Worm (Caenorhabditis elegans) whole organism, early embryonic: Measurements from ENCODE around the gene lys-7.

Experiments used
- B0310.2 ChIP-seq: sonication (generic microtip); optimal IDR thresholded peaks from 2 replicates; lab custom pipeline; 2016; ENCODE audit warnings: mild to moderate bottlenecking, missing genetic modification characterization, missing compliant biosample characterization
- F13C5.2 ChIP-seq: sonication (generic microtip); optimal IDR thresholded peaks from 2 replicates; lab custom pipeline; 2017; ENCODE audit warnings: mild to moderate bottlenecking, missing genetic modification characterization, inconsistent platforms, missing compliant biosample characterization
- aly-1 ChIP-seq: sonication (generic microtip); optimal IDR thresholded peaks from 2 replicates; lab custom pipeline; 2016; ENCODE audit warnings: missing genetic modification characterization, missing compliant biosample characterization
- ama-1 ChIP-seq: fragments of 150-350 bp; optimal IDR thresholded peaks from 2 replicates; lab custom pipeline; 2014
- ceh-13 ChIP-seq: fragments of 200-800 bp; sonication (Bioruptor generic); optimal IDR thresholded peaks from 2 replicates; lab custom pipeline; 2018; ENCODE audit warnings: mild to moderate bottlenecking, missing genetic modification characterization, missing compliant biosample characterization
- ceh-36 ChIP-seq: sonication (generic microtip); optimal IDR thresholded peaks from 2 replicates; lab custom pipeline; 2016; ENCODE audit warnings: missing genetic modification characterization, inconsistent platforms, missing compliant biosample characterization
- ets-7 ChIP-seq: sonication (generic microtip); optimal IDR thresholded peaks from 2 replicates; lab custom pipeline; 2016; ENCODE audit warnings: missing genotype, missing genetic modification characterization, missing compliant biosample characterization
- flt-1 ChIP-seq: fragments of 200-800 bp; sonication (Bioruptor generic); IDR thresholded peaks from 2 replicates; pipeline ENCODE4 v1.3.6; 2022; ENCODE audit warnings: missing genetic modification characterization, missing compliant biosample characterization
- hmbx-1 ChIP-seq: sonication (generic microtip); optimal IDR thresholded peaks from 2 replicates; lab custom pipeline; 2016; ENCODE audit warnings: mild to moderate bottlenecking, missing genetic modification characterization, missing compliant biosample characterization
- hmg-4 ChIP-seq: fragments of 200-800 bp; sonication (Bioruptor generic); optimal IDR thresholded peaks from 2 replicates; lab custom pipeline; 2018; ENCODE audit warnings: mild to moderate bottlenecking, missing genetic modification characterization, missing compliant biosample characterization
- hnd-1 ChIP-seq: sonication (generic microtip); optimal IDR thresholded peaks from 2 replicates; lab custom pipeline; 2016; ENCODE audit warnings: missing genetic modification characterization, missing compliant biosample characterization
- pes-1 ChIP-seq: fragments of 200-800 bp; sonication (Bioruptor generic); IDR thresholded peaks from 2 replicates; pipeline ENCODE4 v1.3.6; 2022; ENCODE audit warnings: missing genetic modification reagents, missing genetic modification characterization, missing compliant biosample characterization
- scrt-1 ChIP-seq: fragments of 200-800 bp; sonication (Bioruptor generic); IDR thresholded peaks from 2 replicates; pipeline ENCODE4 v1.3.6; 2022; ENCODE audit warnings: missing genetic modification characterization, missing compliant biosample characterization
- sea-1 ChIP-seq: fragments of 200-800 bp; sonication (Bioruptor generic); conservative IDR thresholded peaks from 2 replicates; pipeline ENCODE4 v1.3.6; 2022; ENCODE audit warnings: missing genetic modification characterization, missing compliant biosample characterization
- tbx-11 ChIP-seq: fragments of 200-800 bp; sonication (Bioruptor generic); IDR thresholded peaks from 2 replicates; pipeline ENCODE4 v1.3.6; 2022; ENCODE audit warnings: missing genetic modification characterization, missing compliant biosample characterization
- tbx-37 ChIP-seq: fragments of 200-800 bp; sonication (Bioruptor generic); conservative IDR thresholded peaks from 2 replicates; pipeline ENCODE4 v1.3.6; 2022; ENCODE audit warnings: missing genetic modification reagents, missing genetic modification characterization, missing compliant biosample characterization
- tra-4 ChIP-seq: sonication (generic microtip); optimal IDR thresholded peaks from 2 replicates; lab custom pipeline; 2017; ENCODE audit warnings: missing genetic modification characterization, missing compliant biosample characterization

lys-7 gene

DNA sequence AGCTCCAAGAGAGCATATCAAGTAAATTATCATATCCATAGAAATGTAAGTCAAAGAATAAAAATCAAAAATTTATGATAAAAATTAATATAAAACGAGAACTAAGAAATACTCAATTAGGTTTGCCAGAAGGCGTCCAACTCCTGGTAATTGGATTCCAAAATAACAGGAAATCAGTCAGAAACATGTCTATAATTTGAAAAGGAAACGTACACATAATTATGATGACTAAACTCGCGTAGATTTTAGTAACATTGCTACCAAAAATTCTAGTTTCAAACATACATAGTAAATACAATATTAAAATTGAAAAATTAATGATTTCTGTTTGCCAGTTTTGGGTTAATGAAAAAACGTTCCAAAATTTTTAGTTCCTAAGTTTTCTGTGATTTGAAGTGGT lies 2.3 kb upstream of the lys-7 start, which contains the start of gene srbc-33:
TSS of gene srbc-33 (minus strand) at position 101 of the 400 bp plus-strand sequence.
- TF ChIP-seq aly-1 (tag; lab: Kevin White, UChicago) (no peak), hnd-1 (tag; lab: Kevin White, UChicago) (no peak), hmg-4 (no peak), tbx-11 (GFP tag; lab: Robert Waterston, UW) (no peak), B0310.2 (tag; lab: Kevin White, UChicago) (no peak), flt-1 (GFP tag; lab: Robert Waterston, UW) (no peak), pes-1 (GFP tag; lab: Robert Waterston, UW) (no peak), ama-1 (no peak), tbx-37 (no peak), ets-7 (no peak), tra-4 (tag; lab: Kevin White, UChicago) (no peak), scrt-1 (GFP tag; lab: Robert Waterston, UW) (no peak), ceh-36 (tag; lab: Kevin White, UChicago) (no peak), ceh-13 (GFP tag; lab: Kevin White, UChicago) (no peak), sea-1 (GFP tag; lab: Robert Waterston, UW) (no peak), F13C5.2 (tag; lab: Kevin White, UChicago) (no peak), hmbx-1 (no peak)

DNA sequence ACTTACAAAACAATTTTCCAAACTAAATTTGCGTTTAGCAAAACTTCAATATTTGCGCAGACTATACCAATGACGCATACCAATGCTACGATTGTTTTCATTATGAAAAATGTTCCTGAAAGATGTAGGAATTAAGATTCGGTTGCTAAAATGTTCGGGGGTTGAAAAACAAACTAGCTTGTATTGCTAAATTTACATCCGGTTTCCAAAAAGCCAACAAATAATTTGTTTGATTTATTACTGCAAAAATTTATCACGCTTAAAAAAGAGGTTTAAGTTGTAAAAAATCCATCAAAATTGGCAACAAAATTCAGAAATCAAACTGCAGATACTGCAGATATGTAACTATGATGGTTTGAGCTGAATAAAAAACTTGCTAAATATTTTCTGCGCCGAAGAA lies 2.1 kb downstream of the lys-7 start, which contains the start of gene srbc-30:
TSS of gene srbc-30 (minus strand) at position 101 of the 400 bp plus-strand sequence.
- TF ChIP-seq aly-1 (tag; lab: Kevin White, UChicago) (no peak), flt-1 (GFP tag; lab: Robert Waterston, UW) (no peak), tbx-11 (GFP tag; lab: Robert Waterston, UW) (no peak), ceh-36 (tag; lab: Kevin White, UChicago) (no peak), tra-4 (tag; lab: Kevin White, UChicago) (no peak), sea-1 (GFP tag; lab: Robert Waterston, UW) (no peak)

DNA sequence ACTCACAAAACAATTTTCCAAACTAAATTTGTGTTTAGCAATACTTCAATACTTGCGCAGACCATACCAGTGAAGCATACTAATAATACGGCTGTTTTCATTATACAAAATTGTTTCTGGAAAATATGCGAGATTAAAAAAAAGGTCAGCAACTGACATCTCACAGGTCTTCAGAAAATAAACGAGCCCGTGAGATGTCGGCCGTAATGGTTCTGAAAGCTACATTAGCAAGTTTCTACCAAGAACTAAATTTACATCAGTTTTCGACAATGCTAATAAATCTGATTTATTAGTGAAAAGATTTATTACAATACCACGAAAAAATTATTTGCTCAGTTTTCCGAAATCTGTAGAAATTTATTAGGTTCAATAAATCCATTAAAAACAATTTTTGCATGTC lies 4.9 kb downstream of the lys-7 start, which contains the start of gene srbc-31:
TSS of gene srbc-31 (minus strand) at position 101 of the 400 bp plus-strand sequence.
- TF ChIP-seq tra-4 (tag; lab: Kevin White, UChicago) (no peak), B0310.2 (tag; lab: Kevin White, UChicago) (no peak), tbx-11 (GFP tag; lab: Robert Waterston, UW) (no peak), aly-1 (tag; lab: Kevin White, UChicago) (no peak), hmbx-1 (no peak), ceh-13 (GFP tag; lab: Kevin White, UChicago) (no peak)

DNA sequence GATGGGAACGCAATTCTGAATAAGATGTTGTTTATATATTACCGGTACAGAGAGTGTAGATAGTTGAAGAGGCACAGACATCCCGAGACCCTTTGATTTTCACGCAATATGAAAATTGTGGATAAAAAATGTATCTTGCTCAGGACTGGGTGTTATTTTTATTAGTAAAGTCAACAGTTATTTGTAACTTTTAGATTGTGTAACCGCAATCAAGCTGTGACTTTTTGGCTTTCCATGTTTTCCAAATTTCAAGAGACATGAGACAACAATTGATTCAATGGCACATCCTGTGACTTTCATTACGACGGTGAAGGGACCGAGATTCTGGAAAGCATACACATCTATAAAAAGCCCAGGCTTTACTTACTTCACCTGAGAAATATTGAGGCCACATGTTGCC lies 6.2 kb downstream of the lys-7 start:
- TF ChIP-seq tbx-11 (GFP tag; lab: Robert Waterston, UW) (no peak), hnd-1 (tag; lab: Kevin White, UChicago) (no peak)

DNA sequence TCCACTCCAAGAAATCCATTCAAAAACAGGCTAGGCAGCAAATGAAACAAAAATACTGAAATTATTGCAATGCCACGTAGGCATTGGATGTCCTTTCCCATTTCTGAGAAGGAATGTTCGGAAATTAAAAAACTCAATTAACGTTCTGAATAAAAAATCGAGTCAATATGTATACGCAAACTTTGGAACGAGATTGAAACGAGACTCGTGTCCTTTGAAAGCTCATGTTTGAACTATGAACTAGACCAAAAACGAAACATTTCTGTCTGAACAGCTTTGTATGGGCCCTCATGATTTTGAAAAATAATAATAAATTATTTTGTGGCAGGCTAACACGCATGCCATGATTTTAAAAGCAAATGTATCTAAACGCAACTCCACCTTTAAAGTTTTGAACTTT lies 7.4 kb downstream of the lys-7 start, which contains the start of gene oac-2:
TSS of gene oac-2 (minus strand) at position 101 of the 400 bp plus-strand sequence.
- no peak for TF ChIP-seq sea-1 (GFP tag; lab: Robert Waterston, UW)
- no peak for TF ChIP-seq ama-1
- no peak for TF ChIP-seq hmbx-1
- TF ChIP-seq aly-1 (tag; lab: Kevin White, UChicago): no peak
- TF ChIP-seq ets-7: no peak
- no peak for TF ChIP-seq B0310.2 (tag; lab: Kevin White, UChicago)
- no peak for TF ChIP-seq tra-4 (tag; lab: Kevin White, UChicago)

DNA sequence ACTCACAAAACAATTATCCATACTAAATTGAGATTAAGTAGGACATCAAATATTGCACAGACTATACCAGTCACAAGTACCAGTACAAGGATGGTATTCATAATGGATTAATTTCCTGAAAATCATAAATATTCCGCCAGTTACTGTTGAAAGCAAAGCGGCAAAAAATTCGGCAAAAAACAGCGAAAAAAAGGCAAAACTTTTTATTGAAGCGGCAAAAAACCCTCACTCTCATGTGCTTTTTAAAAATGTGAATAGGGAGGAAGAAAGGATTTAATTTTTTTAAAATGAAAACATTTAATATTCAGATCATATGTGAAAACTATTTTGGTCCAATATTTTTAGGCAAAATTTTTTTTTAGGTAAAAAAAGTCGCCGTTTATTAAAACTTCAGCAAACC lies 11.6 kb downstream of the lys-7 start, which contains the start of gene srbc-29:
TSS of gene srbc-29 (minus strand) at position 101 of the 400 bp plus-strand sequence.
- no peak for TF ChIP-seq hmg-4
- TF ChIP-seq scrt-1 (GFP tag; lab: Robert Waterston, UW): no peak
- TF ChIP-seq B0310.2 (tag; lab: Kevin White, UChicago): no peak
- no peak for TF ChIP-seq tra-4 (tag; lab: Kevin White, UChicago)
- no peak for TF ChIP-seq F13C5.2 (tag; lab: Kevin White, UChicago)
- TF ChIP-seq pes-1 (GFP tag; lab: Robert Waterston, UW): no peak
- no peak for TF ChIP-seq ets-7
- TF ChIP-seq ceh-13 (GFP tag; lab: Kevin White, UChicago): no peak
- TF ChIP-seq hnd-1 (tag; lab: Kevin White, UChicago): no peak
- TF ChIP-seq tbx-11 (GFP tag; lab: Robert Waterston, UW): no peak
- no peak for TF ChIP-seq hmbx-1
- TF ChIP-seq ama-1: no peak

DNA sequence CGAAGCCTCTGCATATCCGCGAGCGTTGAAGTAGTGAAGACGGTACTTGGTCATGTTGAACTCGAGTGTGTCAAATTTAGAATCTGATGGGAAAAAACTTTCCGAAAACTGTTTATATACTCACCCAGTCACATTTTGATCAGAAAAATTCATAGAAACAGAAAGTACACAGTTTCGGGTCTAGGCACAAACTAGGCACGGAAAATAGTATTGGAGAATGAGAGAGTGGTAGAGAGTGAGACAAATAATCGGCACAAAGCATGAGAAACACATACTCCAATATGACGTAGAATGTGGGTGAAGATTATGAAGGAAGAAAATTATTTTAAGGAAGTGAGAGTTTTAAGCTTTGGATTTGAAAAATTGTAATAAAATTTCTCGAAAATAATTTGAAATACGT lies 14.0 kb downstream of the lys-7 start, which contains the start of gene gst-33:
TSS of gene gst-33 (minus strand) at position 127 of the 400 bp plus-strand sequence.
- TF ChIP-seq hnd-1 (tag; lab: Kevin White, UChicago) (no peak), sea-1 (GFP tag; lab: Robert Waterston, UW) (no peak), B0310.2 (tag; lab: Kevin White, UChicago) (no peak), tra-4 (tag; lab: Kevin White, UChicago) (no peak), pes-1 (GFP tag; lab: Robert Waterston, UW) (no peak), tbx-11 (GFP tag; lab: Robert Waterston, UW) (no peak), F13C5.2 (tag; lab: Kevin White, UChicago) (no peak), ets-7 (no peak), ceh-36 (tag; lab: Kevin White, UChicago) (no peak), hmg-4 (no peak), flt-1 (GFP tag; lab: Robert Waterston, UW) (no peak), tbx-37 (no peak), hmbx-1 (no peak), ceh-13 (GFP tag; lab: Kevin White, UChicago) (no peak), aly-1 (tag; lab: Kevin White, UChicago) (no peak), scrt-1 (GFP tag; lab: Robert Waterston, UW) (no peak)

DNA sequence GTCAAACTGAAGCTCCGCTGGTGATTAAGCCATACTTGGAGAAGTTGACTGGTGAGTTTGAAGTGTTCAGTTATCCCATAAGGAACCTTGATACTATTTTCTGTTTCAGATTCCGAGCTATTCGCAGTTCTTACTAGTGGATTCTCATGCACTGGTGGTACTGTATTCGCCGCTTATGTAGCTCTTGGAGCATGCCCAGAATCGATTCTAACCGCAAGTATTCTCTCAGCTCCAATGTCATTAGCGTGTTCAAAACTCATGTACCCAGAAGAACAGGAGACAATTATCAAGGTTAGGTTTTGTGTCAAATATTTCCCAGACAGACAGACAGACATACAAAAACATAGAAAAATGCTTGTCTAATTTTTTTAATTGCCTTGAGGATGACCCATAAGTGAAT lies 17.5 kb downstream of the lys-7 start:
- TF ChIP-seq pes-1 (GFP tag; lab: Robert Waterston, UW): no peak
- TF ChIP-seq ceh-13 (GFP tag; lab: Kevin White, UChicago): no peak
- no peak for TF ChIP-seq hmg-4
- no peak for TF ChIP-seq ets-7
- TF ChIP-seq scrt-1 (GFP tag; lab: Robert Waterston, UW): no peak
- no peak for TF ChIP-seq hnd-1 (tag; lab: Kevin White, UChicago)
- TF ChIP-seq tra-4 (tag; lab: Kevin White, UChicago): no peak
